Worm (Caenorhabditis elegans) whole organism, late embryonic: Measurements from ENCODE around the gene nlp-30.

Experiments used
- C38D4.7 ChIP-seq: fragments of 200-800 bp; sonication (Bioruptor generic); optimal IDR thresholded peaks from 2 replicates; lab custom pipeline; 2018; ENCODE audit warnings: mild to moderate bottlenecking, missing genetic modification characterization, moderate library complexity, missing compliant biosample characterization
- T23F11.4 ChIP-seq: fragments of 200-800 bp; sonication (Bioruptor generic); optimal IDR thresholded peaks from 2 replicates; lab custom pipeline; 2018; ENCODE audit warnings: mild to moderate bottlenecking, missing genetic modification characterization, missing compliant biosample characterization
- ahr-1 ChIP-seq: sonication (generic microtip); optimal IDR thresholded peaks from 2 replicates; lab custom pipeline; 2016; ENCODE audit warnings: missing genetic modification characterization, missing compliant biosample characterization
- ama-1 ChIP-seq: fragments of 150-350 bp; optimal IDR thresholded peaks from 2 replicates; lab custom pipeline; 2014
- ceh-14 ChIP-seq: sonication (generic microtip); optimal IDR thresholded peaks from 2 replicates; lab custom pipeline; 2016; ENCODE audit warnings: missing genotype, missing genetic modification characterization, missing compliant biosample characterization
- ceh-18 ChIP-seq: sonication (generic microtip); optimal IDR thresholded peaks from 2 replicates; lab custom pipeline; 2016; ENCODE audit warnings: missing genetic modification characterization, missing compliant biosample characterization
- ceh-22 ChIP-seq: sonication (generic microtip); optimal IDR thresholded peaks from 2 replicates; lab custom pipeline; 2017; ENCODE audit warnings: missing biosample characterization, missing genetic modification characterization
- ceh-24 ChIP-seq: sonication (generic microtip); optimal IDR thresholded peaks from 2 replicates; lab custom pipeline; 2016; ENCODE audit warnings: mild to moderate bottlenecking, missing genetic modification characterization, missing compliant biosample characterization
- ceh-30 ChIP-seq: fragments of 150-350 bp; optimal IDR thresholded peaks from 2 replicates; lab custom pipeline; 2014; ENCODE audit warnings: missing biosample characterization, missing genetic modification characterization
- ceh-31 ChIP-seq: sonication (generic microtip); optimal IDR thresholded peaks from 2 replicates; lab custom pipeline; 2016; ENCODE audit warnings: missing genetic modification characterization, missing compliant biosample characterization
- ceh-34 ChIP-seq: sonication (generic microtip); optimal IDR thresholded peaks from 2 replicates; lab custom pipeline; 2016; ENCODE audit warnings: mild to moderate bottlenecking, missing genetic modification characterization, missing compliant biosample characterization
- ceh-48 ChIP-seq: sonication (generic microtip); optimal IDR thresholded peaks from 2 replicates; lab custom pipeline; 2016; ENCODE audit warnings: missing genetic modification characterization, inconsistent platforms, missing compliant biosample characterization
- ceh-6 ChIP-seq: fragments of 200-800 bp; sonication (Bioruptor generic); optimal IDR thresholded peaks from 2 replicates; lab custom pipeline; 2018; ENCODE audit warnings: mild to moderate bottlenecking, missing genetic modification characterization, missing compliant biosample characterization
- ceh-9 ChIP-seq: sonication (generic microtip); optimal IDR thresholded peaks from 2 replicates; lab custom pipeline; 2016; ENCODE audit warnings: mild to moderate bottlenecking, missing genetic modification characterization, inconsistent platforms, missing compliant biosample characterization
- che-1 ChIP-seq: sonication (generic microtip); optimal IDR thresholded peaks from 2 replicates; lab custom pipeline; 2016; ENCODE audit warnings: mild to moderate bottlenecking, missing genetic modification characterization, missing compliant biosample characterization
- dmd-4 ChIP-seq: sonication (generic microtip); optimal IDR thresholded peaks from 2 replicates; lab custom pipeline; 2016; ENCODE audit warnings: borderline replicate concordance, missing genetic modification characterization, missing compliant biosample characterization
- dve-1 ChIP-seq: sonication (generic microtip); optimal IDR thresholded peaks from 2 replicates; lab custom pipeline; 2017; ENCODE audit warnings: antibody characterized with exemption, mild to moderate bottlenecking, missing genetic modification characterization, missing compliant biosample characterization
- elt-2 ChIP-seq: sonication (generic microtip); optimal IDR thresholded peaks from 2 replicates; lab custom pipeline; 2016; ENCODE audit warnings: missing genetic modification reagents, missing genetic modification characterization, missing compliant biosample characterization
- ets-4 ChIP-seq: sonication (generic microtip); optimal IDR thresholded peaks from 2 replicates; lab custom pipeline; 2016; ENCODE audit warnings: missing genetic modification characterization, missing compliant biosample characterization
- fax-1 ChIP-seq: sonication (generic microtip); optimal IDR thresholded peaks from 2 replicates; lab custom pipeline; 2016; ENCODE audit warnings: missing genotype, missing genetic modification characterization, missing compliant biosample characterization
- fkh-10 ChIP-seq: fragments of 150-350 bp; optimal IDR thresholded peaks from 2 replicates; lab custom pipeline; 2014; ENCODE audit warnings: missing biosample characterization, missing genetic modification reagents, missing genetic modification characterization
- fkh-6 ChIP-seq: sonication (generic microtip); optimal IDR thresholded peaks from 2 replicates; lab custom pipeline; 2016; ENCODE audit warnings: missing genetic modification characterization, missing compliant biosample characterization
- hlh-13 ChIP-seq: fragments of 200-800 bp; sonication (Bioruptor generic); optimal IDR thresholded peaks from 2 replicates; lab custom pipeline; 2018; ENCODE audit warnings: mild to moderate bottlenecking, missing genetic modification characterization, missing compliant biosample characterization
- hlh-15 ChIP-seq: sonication (generic microtip); optimal IDR thresholded peaks from 2 replicates; lab custom pipeline; 2016; ENCODE audit warnings: missing genetic modification characterization, missing compliant biosample characterization
- hlh-30 ChIP-seq: sonication (generic microtip); optimal IDR thresholded peaks from 2 replicates; lab custom pipeline; 2017; ENCODE audit warnings: antibody characterized with exemption, missing genetic modification characterization, missing compliant biosample characterization; ENCODE audit not compliant: insufficient read depth
- hlh-8 ChIP-seq: sonication (generic microtip); optimal IDR thresholded peaks from 2 replicates; lab custom pipeline; 2016; ENCODE audit warnings: missing genotype, missing genetic modification characterization, missing compliant biosample characterization
- lim-6 ChIP-seq: sonication (generic microtip); optimal IDR thresholded peaks from 2 replicates; lab custom pipeline; 2016; ENCODE audit warnings: missing genetic modification characterization, missing compliant biosample characterization
- lin-11 ChIP-seq: fragments of 200-800 bp; sonication (Bioruptor generic); optimal IDR thresholded peaks from 2 replicates; lab custom pipeline; 2018; ENCODE audit warnings: mild to moderate bottlenecking, missing genetic modification characterization, missing compliant biosample characterization
- mec-3 ChIP-seq: sonication (generic microtip); optimal IDR thresholded peaks from 2 replicates; lab custom pipeline; 2016; ENCODE audit warnings: borderline replicate concordance, missing genetic modification characterization, missing compliant biosample characterization
- nhr-11 ChIP-seq: fragments of 150-350 bp; optimal IDR thresholded peaks from 2 replicates; lab custom pipeline; 2014; ENCODE audit warnings: missing biosample characterization, missing genetic modification characterization
- npax-4 ChIP-seq: sonication (generic microtip); optimal IDR thresholded peaks from 2 replicates; lab custom pipeline; 2016; ENCODE audit warnings: missing genetic modification characterization, missing compliant biosample characterization
- odd-2 ChIP-seq: sonication (generic microtip); optimal IDR thresholded peaks from 2 replicates; lab custom pipeline; 2017; ENCODE audit warnings: antibody characterized with exemption, mild to moderate bottlenecking, missing genetic modification characterization, missing compliant biosample characterization
- pag-3 ChIP-seq: sonication (generic microtip); optimal IDR thresholded peaks from 2 replicates; lab custom pipeline; 2016; ENCODE audit warnings: missing compliant biosample characterization, missing genetic modification characterization, borderline replicate concordance
- pat-9 ChIP-seq: fragments of 200-800 bp; sonication (Bioruptor generic); optimal IDR thresholded peaks from 2 replicates; lab custom pipeline; 2018; ENCODE audit warnings: mild to moderate bottlenecking, missing genetic modification characterization, moderate library complexity, missing compliant biosample characterization
- pax-1 ChIP-seq: fragments of 150-350 bp; optimal IDR thresholded peaks from 2 replicates; lab custom pipeline; 2014; ENCODE audit warnings: missing biosample characterization, missing genetic modification characterization
- pha-2 ChIP-seq: sonication (generic microtip); optimal IDR thresholded peaks from 2 replicates; lab custom pipeline; 2017; ENCODE audit warnings: mild to moderate bottlenecking, missing genetic modification characterization, missing compliant biosample characterization
- pha-4 ChIP-seq: fragments of 150-350 bp; optimal IDR thresholded peaks from 2 replicates; lab custom pipeline; 2018; ENCODE audit warnings: missing biosample characterization, missing genetic modification reagents, missing genetic modification characterization
- pqm-1 ChIP-seq: sonication (generic microtip); optimal IDR thresholded peaks from 2 replicates; lab custom pipeline; 2016; ENCODE audit warnings: missing genetic modification characterization, missing compliant biosample characterization
- pros-1 ChIP-seq: fragments of 150-350 bp; optimal IDR thresholded peaks from 2 replicates; lab custom pipeline; 2014; ENCODE audit warnings: missing biosample characterization, missing genetic modification reagents, missing genetic modification characterization
- sdc-2 ChIP-seq: sonication (generic microtip); optimal IDR thresholded peaks from 2 replicates; lab custom pipeline; 2016; ENCODE audit warnings: missing genotype, missing genetic modification characterization, missing compliant biosample characterization
- tbx-2 ChIP-seq: sonication (generic microtip); optimal IDR thresholded peaks from 2 replicates; lab custom pipeline; 2016; ENCODE audit warnings: missing genetic modification characterization, missing compliant biosample characterization
- tbx-7 ChIP-seq: sonication (generic microtip); optimal IDR thresholded peaks from 2 replicates; lab custom pipeline; 2016; ENCODE audit warnings: missing genotype, missing genetic modification characterization, missing compliant biosample characterization
- ttx-3 ChIP-seq: sonication (generic microtip); optimal IDR thresholded peaks from 2 replicates; lab custom pipeline; 2016; ENCODE audit warnings: missing genetic modification reagents, missing genetic modification characterization, missing compliant biosample characterization
- unc-3 ChIP-seq, 2 experiments: fragments of 200-800 bp in 1 of 2; sonication (Bioruptor generic) in 1 of 2; sonication (generic microtip) in 1 of 2; conservative IDR thresholded peaks in 1 of 2; optimal IDR thresholded peaks in 1 of 2; 2 replicates each; pipeline versions ENCODE4 v1.3.6 to Lab custom; 2016 to 2022; ENCODE audit warnings: missing compliant biosample characterization in 2 of 2, missing genetic modification characterization in 2 of 2, missing genetic modification reagents in 1 of 2
- unc-42 ChIP-seq: sonication (generic microtip); optimal IDR thresholded peaks from 2 replicates; lab custom pipeline; 2016; ENCODE audit warnings: missing genotype, missing genetic modification characterization, missing compliant biosample characterization
- unc-86 ChIP-seq: sonication (generic microtip); optimal IDR thresholded peaks from 2 replicates; lab custom pipeline; 2016; ENCODE audit warnings: missing genetic modification characterization, missing compliant biosample characterization

The nlp-30 gene

ce11 chrV:4004577-4004976 is 22.8 kb downstream of the nlp-30 start:
- TF ChIP-seq C38D4.7, result no peak
- no peak for TF ChIP-seq pax-1 (tag; lab: Kevin White, UChicago)
- TF ChIP-seq ets-4 (tag; lab: Kevin White, UChicago), result no peak
- no peak for TF ChIP-seq unc-3 (GFP tag; conservative IDR thresholded peaks at IDR 0.05; lab: Robert Waterston, UW)
- no peak for TF ChIP-seq unc-3 (tag; optimal IDR thresholded peaks at IDR 0.05; lab: Kevin White, UChicago)
- no peak for TF ChIP-seq lim-6 (tag; lab: Kevin White, UChicago)
- TF ChIP-seq fkh-6 (tag; lab: Kevin White, UChicago), result no peak
- TF ChIP-seq pqm-1 (tag; lab: Kevin White, UChicago), result no peak
- no peak for TF ChIP-seq fax-1 (tag; lab: Kevin White, UChicago)
- TF ChIP-seq unc-86, result no peak
- TF ChIP-seq ama-1 (lab: Kevin White, UChicago), result no peak
- TF ChIP-seq nhr-11 (tag; lab: Kevin White, UChicago), result no peak
- no peak for TF ChIP-seq pros-1 (tag; lab: Kevin White, UChicago)

ce11 chrV:4005219-4005618 is 23.4 kb downstream of the nlp-30 start, which contains the start of gene srh-8:
srh-8 (plus strand) TSS chrV:4005519.
- TF ChIP-seq ceh-9 (tag; lab: Kevin White, UChicago) (no peak), lin-11 (tag; lab: Kevin White, UChicago) (no peak), hlh-15 (tag; lab: Kevin White, UChicago) (no peak), ceh-31 (tag; lab: Kevin White, UChicago) (no peak), pha-4 (tag; lab: Kevin White, UChicago) (no peak), tbx-2 (tag; lab: Kevin White, UChicago) (no peak), elt-2 (tag; lab: Kevin White, UChicago) (no peak), ceh-48 (tag; lab: Kevin White, UChicago) (no peak), pag-3 (no peak), unc-42 (no peak), hlh-13 (GFP tag; lab: Kevin White, UChicago) (no peak), hlh-8 (tag; lab: Kevin White, UChicago) (no peak), npax-4 (tag; lab: Kevin White, UChicago) (no peak)
- TF ChIP-seq, all 69 proteins: peak for 0

- TF ChIP-seq ceh-22 (no peak), pag-3 (no peak), pat-9 (no peak), lin-11 (tag; lab: Kevin White, UChicago) (no peak), C38D4.7 (no peak), pax-1 (tag; lab: Kevin White, UChicago) (no peak), fkh-10 (GFP tag; lab: Kevin White, UChicago) (no peak), mec-3 (tag; lab: Kevin White, UChicago) (no peak), ceh-6 (GFP tag; lab: Kevin White, UChicago) (no peak), ceh-18 (tag; lab: Kevin White, UChicago) (no peak), T23F11.4 (no peak), sdc-2 (tag; lab: Kevin White, UChicago) (no peak), ceh-30 (tag; lab: Kevin White, UChicago) (no peak), hlh-30 (tag; lab: Kevin White, UChicago) (no peak), ttx-3 (tag; lab: Kevin White, UChicago) (no peak), tbx-7 (tag; lab: Kevin White, UChicago) (no peak)
These were observed 26.1 kb downstream of the nlp-30 start, which contains the start of gene srh-7 for ce11 chrV:4007927-4008326. srh-7 (plus strand) TSS chrV:4008227.

- TF ChIP-seq lim-6 (tag; lab: Kevin White, UChicago), result no peak
- TF ChIP-seq npax-4 (tag; lab: Kevin White, UChicago), result no peak
- no peak for TF ChIP-seq pax-1 (tag; lab: Kevin White, UChicago)
- no peak for TF ChIP-seq ceh-24 (tag; lab: Kevin White, UChicago)
- TF ChIP-seq ceh-14 (tag; lab: Kevin White, UChicago), result no peak
- TF ChIP-seq dmd-4, result no peak
- no peak for TF ChIP-seq odd-2 (tag; lab: Kevin White, UChicago)
- TF ChIP-seq dve-1 (tag; lab: Kevin White, UChicago), result no peak
- TF ChIP-seq sdc-2 (tag; lab: Kevin White, UChicago), result no peak
- TF ChIP-seq T23F11.4, result no peak
- TF ChIP-seq pag-3, result no peak
- no peak for TF ChIP-seq pros-1 (tag; lab: Kevin White, UChicago)
- TF ChIP-seq ceh-34, result no peak
- no peak for TF ChIP-seq ahr-1 (tag; lab: Kevin White, UChicago)
- TF ChIP-seq pha-2 (tag; lab: Kevin White, UChicago), result no peak
- TF ChIP-seq che-1 (tag; lab: Kevin White, UChicago), result no peak
- TF ChIP-seq pqm-1 (tag; lab: Kevin White, UChicago), result no peak
- no peak for TF ChIP-seq hlh-8 (tag; lab: Kevin White, UChicago)
These were observed 28.4 kb downstream of the nlp-30 start, which contains the start of gene srh-4 for ce11 chrV:4010170-4010569. srh-4 (plus strand) TSS chrV:4010470.
